Worm (Caenorhabditis elegans) whole organism, L1 larva: ENCODE measurements around the gene F20D6.12.

Source experiments
- Y116A8C.19 ChIP-seq: sonication (generic microtip); optimal IDR thresholded peaks from 2 replicates; lab custom pipeline; 2016; ENCODE audit warnings: missing compliant biosample characterization, missing genetic modification characterization, borderline replicate concordance
- ama-1 ChIP-seq: fragments of 150-350 bp; optimal IDR thresholded peaks from 2 replicates; lab custom pipeline; 2014
- blmp-1 ChIP-seq: fragments of 150-350 bp; optimal IDR thresholded peaks from 2 replicates; lab custom pipeline; 2014; ENCODE audit warnings: missing biosample characterization, missing genetic modification characterization
- ceh-63 ChIP-seq: fragments of 200-800 bp; sonication (Bioruptor generic); optimal IDR thresholded peaks from 2 replicates; lab custom pipeline; 2018; ENCODE audit warnings: mild to moderate bottlenecking, missing genetic modification characterization, missing compliant biosample characterization
- ceh-8 ChIP-seq: fragments of 200-800 bp; sonication (Bioruptor generic); optimal IDR thresholded peaks from 2 replicates; lab custom pipeline; 2018; ENCODE audit warnings: mild to moderate bottlenecking, missing genetic modification characterization, moderate library complexity, missing compliant biosample characterization
- ceh-82 ChIP-seq, 3 experiments: fragments of 150-350 bp in 1 of 3; sonication (generic microtip) in 2 of 3; optimal IDR thresholded peaks; 2 replicates each; lab custom pipeline; 2014 to 2017; ENCODE audit warnings: missing biosample characterization in 3 of 3, missing genetic modification characterization in 3 of 3
- ceh-90 ChIP-seq: sonication (generic microtip); optimal IDR thresholded peaks from 2 replicates; lab custom pipeline; 2016; ENCODE audit warnings: missing genetic modification characterization, missing compliant biosample characterization
- ces-1 ChIP-seq: fragments of 150-350 bp; optimal IDR thresholded peaks from 2 replicates; lab custom pipeline; 2014; ENCODE audit warnings: missing biosample characterization, missing genetic modification reagents, missing genetic modification characterization
- efl-1 ChIP-seq, 4 experiments: fragments of 150-350 bp; optimal IDR thresholded peaks in 3 of 4; peaks in 1 of 4; 1 replicate in 1 of 4; 2 replicates in 3 of 4; lab custom pipeline; 2014; ENCODE audit warnings: missing biosample characterization in 2 of 4, missing genetic modification characterization in 2 of 4, missing genetic modification reagents in 2 of 4
- efl-3 ChIP-seq: fragments of 200-800 bp; sonication (Bioruptor generic); optimal IDR thresholded peaks from 2 replicates; lab custom pipeline; 2018; ENCODE audit warnings: mild to moderate bottlenecking, missing genetic modification characterization, missing compliant biosample characterization
- egl-13 ChIP-seq: sonication (generic microtip); optimal IDR thresholded peaks from 2 replicates; lab custom pipeline; 2016; ENCODE audit warnings: missing genotype, missing genetic modification reagents, missing genetic modification characterization, missing compliant biosample characterization
- elt-3 ChIP-seq, 6 experiments: fragments of 150-350 bp in 1 of 6; sonication (generic microtip); optimal IDR thresholded peaks; 2 replicates each; lab custom pipeline; 2017 to 2018; ENCODE audit warnings: missing biosample characterization in 6 of 6, missing genetic modification characterization in 6 of 6, inconsistent platforms in 1 of 6
- ets-5 ChIP-seq: fragments of 200-800 bp; sonication (Bioruptor generic); IDR thresholded peaks from 2 replicates; pipeline ENCODE4 v1.3.6; 2022; ENCODE audit warnings: missing genetic modification characterization, missing compliant biosample characterization
- fkh-10 ChIP-seq: sonication (generic microtip); optimal IDR thresholded peaks from 2 replicates; lab custom pipeline; 2017; ENCODE audit warnings: missing biosample characterization, missing genetic modification reagents, missing genetic modification characterization
- fkh-8 ChIP-seq: sonication (generic microtip); optimal IDR thresholded peaks from 2 replicates; lab custom pipeline; 2016; ENCODE audit warnings: mild to moderate bottlenecking, missing genetic modification characterization, missing compliant biosample characterization
- irx-1 ChIP-seq: sonication (generic microtip); optimal IDR thresholded peaks from 2 replicates; lab custom pipeline; 2016; ENCODE audit warnings: missing genetic modification characterization, missing compliant biosample characterization
- jun-1 ChIP-seq: fragments of 150-350 bp; optimal IDR thresholded peaks from 2 replicates; lab custom pipeline; 2014; ENCODE audit warnings: missing biosample characterization, missing genetic modification reagents, missing genetic modification characterization
- lin-15B ChIP-seq: fragments of 150-350 bp; sonication (generic microtip); optimal IDR thresholded peaks from 3 replicates; lab custom pipeline; 2014; ENCODE audit warnings: missing biosample characterization, missing genetic modification characterization
- lin-35 ChIP-seq, 2 experiments: fragments of 150-350 bp; optimal IDR thresholded peaks; 2 replicates each; lab custom pipeline; 2014; ENCODE audit warnings: missing biosample characterization in 2 of 2, missing genetic modification characterization in 2 of 2, missing genetic modification reagents in 2 of 2
- lir-3 ChIP-seq: sonication (generic microtip); optimal IDR thresholded peaks from 2 replicates; lab custom pipeline; 2016; ENCODE audit warnings: mild to moderate bottlenecking, missing genetic modification characterization, moderate library complexity, missing compliant biosample characterization; ENCODE audit not compliant: poor library complexity
- lsy-2 ChIP-seq, 2 experiments: fragments of 150-350 bp; optimal IDR thresholded peaks; 2 replicates each; lab custom pipeline; 2014; ENCODE audit warnings: missing biosample characterization in 2 of 2, missing genetic modification characterization in 2 of 2
- mab-9 ChIP-seq: fragments of 200-800 bp; sonication (Bioruptor generic); IDR thresholded peaks from 2 replicates; pipeline ENCODE4 v1.3.6; 2022; ENCODE audit warnings: missing genetic modification reagents, missing genetic modification characterization, missing compliant biosample characterization
- mef-2 ChIP-seq: fragments of 150-350 bp; optimal IDR thresholded peaks from 2 replicates; lab custom pipeline; 2014; ENCODE audit warnings: missing biosample characterization, missing genetic modification characterization
- mep-1 ChIP-seq: fragments of 150-350 bp; optimal IDR thresholded peaks from 2 replicates; lab custom pipeline; 2014; ENCODE audit warnings: missing biosample characterization, missing genetic modification characterization
- nhr-11 ChIP-seq: fragments of 150-350 bp; optimal IDR thresholded peaks from 2 replicates; lab custom pipeline; 2014; ENCODE audit warnings: missing biosample characterization, missing genetic modification characterization
- nhr-19 ChIP-seq: fragments of 200-800 bp; sonication (Bioruptor generic); conservative IDR thresholded peaks from 2 replicates; pipeline ENCODE4 v1.3.6; 2022; ENCODE audit warnings: missing genetic modification characterization, missing compliant biosample characterization
- nhr-237 ChIP-seq: fragments of 150-350 bp; optimal IDR thresholded peaks from 2 replicates; lab custom pipeline; 2014; ENCODE audit warnings: missing biosample characterization, missing genetic modification characterization
- nhr-47 ChIP-seq: sonication (generic microtip); optimal IDR thresholded peaks from 2 replicates; lab custom pipeline; 2016; ENCODE audit warnings: mild to moderate bottlenecking, missing genetic modification characterization, moderate library complexity, missing compliant biosample characterization
- nhr-76 ChIP-seq: sonication (generic microtip); optimal IDR thresholded peaks from 2 replicates; lab custom pipeline; 2017; ENCODE audit warnings: missing biosample characterization, missing genetic modification characterization
- nhr-77 ChIP-seq: fragments of 150-350 bp; optimal IDR thresholded peaks from 2 replicates; lab custom pipeline; 2014; ENCODE audit warnings: missing biosample characterization, missing genetic modification characterization
- pax-3 ChIP-seq: fragments of 200-800 bp; sonication (Bioruptor generic); optimal IDR thresholded peaks from 2 replicates; lab custom pipeline; 2018; ENCODE audit warnings: mild to moderate bottlenecking, missing genetic modification characterization, moderate library complexity, missing compliant biosample characterization
- skn-1 ChIP-seq: fragments of 150-350 bp; optimal IDR thresholded peaks from 2 replicates; lab custom pipeline; 2014; ENCODE audit warnings: missing biosample characterization, missing genetic modification characterization
- snpc-4 ChIP-seq: fragments of 150-350 bp; optimal IDR thresholded peaks from 2 replicates; lab custom pipeline; 2014; ENCODE audit warnings: missing biosample characterization, missing genetic modification characterization
- snu-23 ChIP-seq: sonication (generic microtip); optimal IDR thresholded peaks from 2 replicates; lab custom pipeline; 2016; ENCODE audit warnings: missing genetic modification characterization, missing compliant biosample characterization
- sptf-1 ChIP-seq: fragments of 150-350 bp; optimal IDR thresholded peaks from 2 replicates; lab custom pipeline; 2014; ENCODE audit warnings: missing biosample characterization, missing genetic modification characterization
- sup-37 ChIP-seq: fragments of 200-800 bp; sonication (Bioruptor generic); optimal IDR thresholded peaks from 2 replicates; lab custom pipeline; 2018; ENCODE audit warnings: mild to moderate bottlenecking, missing genetic modification characterization, missing compliant biosample characterization
- swsn-7 ChIP-seq: sonication (generic microtip); optimal IDR thresholded peaks from 2 replicates; lab custom pipeline; 2016; ENCODE audit warnings: missing genetic modification characterization, missing compliant biosample characterization
- tbx-2 ChIP-seq: sonication (generic microtip); optimal IDR thresholded peaks from 2 replicates; lab custom pipeline; 2016; ENCODE audit warnings: missing genetic modification characterization, missing compliant biosample characterization
- unc-30 ChIP-seq: sonication (generic microtip); optimal IDR thresholded peaks from 2 replicates; lab custom pipeline; 2017; ENCODE audit warnings: missing biosample characterization, missing genetic modification characterization
- unc-98 ChIP-seq: fragments of 200-800 bp; sonication (Bioruptor generic); IDR thresholded peaks from 2 replicates; pipeline ENCODE4 v1.3.6; 2022; ENCODE audit warnings: missing genetic modification characterization, missing compliant biosample characterization
- xbp-1 ChIP-seq: sonication (generic microtip); optimal IDR thresholded peaks from 2 replicates; lab custom pipeline; 2016; ENCODE audit warnings: missing genetic modification characterization, missing compliant biosample characterization

The F20D6.12 gene

DNA sequence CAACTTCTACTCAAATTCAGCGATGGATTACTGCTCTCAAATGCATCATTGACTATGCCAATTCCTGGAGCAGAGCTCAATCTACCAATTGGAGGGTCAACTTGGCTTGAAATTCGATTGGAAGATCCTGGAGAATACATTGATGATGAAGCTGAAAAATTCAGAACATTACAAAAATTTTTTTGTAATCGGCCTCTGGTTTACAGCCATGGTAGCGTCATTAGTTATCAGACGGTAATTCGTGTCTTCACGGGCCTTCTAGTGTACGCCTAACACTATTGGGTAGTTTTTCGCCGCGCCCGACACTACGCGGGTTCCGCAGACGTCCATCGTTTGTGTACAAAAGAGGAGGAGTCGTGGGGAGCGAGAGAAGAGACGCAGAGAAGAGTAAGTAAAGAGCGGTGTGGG lies 38.8 kb upstream of the F20D6.12 start (continued):
- no peak for TF ChIP-seq ets-5 (GFP tag; lab: Robert Waterston, UW)
- TF ChIP-seq jun-1 (tag; lab: Kevin White, UChicago), result peak; percentile 73
- TF ChIP-seq tbx-2, result peak; percentile 84
- TF ChIP-seq ceh-63, result no peak
- TF ChIP-seq mef-2 (tag; lab: Kevin White, UChicago), result no peak
- TF ChIP-seq mep-1 (tag; lab: Kevin White, UChicago), result peak; percentile 79
- TF ChIP-seq nhr-19 (GFP tag; lab: Robert Waterston, UW), result peak; percentile 93
- peak; percentile 95 for TF ChIP-seq swsn-7
- peak; percentile 53 to 69 for TF ChIP-seq lin-35 (GFP tag; optimal IDR thresholded peaks at IDR 0.05; lab: Kevin White, UChicago)
- peak; percentile 14 for TF ChIP-seq nhr-11
- TF ChIP-seq ceh-90 (tag; lab: Kevin White, UChicago), result no peak
- TF ChIP-seq Y116A8C.19, result no peak
- no peak for TF ChIP-seq sptf-1 (tag; lab: Kevin White, UChicago)
- peak; percentile 42 for TF ChIP-seq lin-15B (tag; lab: Kevin White, UChicago)
- TF ChIP-seq ces-1, result no peak
- TF ChIP-seq ceh-82 (tag; optimal IDR thresholded peaks at IDR 0.05; lab: Kevin White, UChicago), result peak; percentile 75 to 90 (median 85)
- TF ChIP-seq snpc-4, result peak; percentile 99
- TF ChIP-seq elt-3 (tag; optimal IDR thresholded peaks at IDR 0.05; lab: Kevin White, UChicago), result peak; percentile 8 to 46 (median 25)
- TF ChIP-seq fkh-8 (tag; lab: Kevin White, UChicago), result peak; percentile 53
- TF ChIP-seq unc-98 (GFP tag; lab: Robert Waterston, UW), result peak; percentile 50; the same call in 1 of the 2 replicates
- peak; percentile 86 for TF ChIP-seq xbp-1 (tag; lab: Kevin White, UChicago)
- TF ChIP-seq ama-1 (lab: Kevin White, UChicago), result peak; percentile 94
- TF ChIP-seq lir-3, result peak; percentile 58
- peak; percentile 84 for TF ChIP-seq nhr-77
- peak; percentile 45 for TF ChIP-seq efl-3
- peak; percentile 90 for TF ChIP-seq nhr-47 (tag; lab: Kevin White, UChicago)
- peak; percentile 54 for TF ChIP-seq egl-13
- TF ChIP-seq snu-23 (GFP tag; lab: Kevin White, UChicago), result peak; percentile 92
- no peak for TF ChIP-seq fkh-10 (GFP tag; lab: Kevin White, UChicago)
- TF ChIP-seq blmp-1 (tag; lab: Kevin White, UChicago), result no peak
- TF ChIP-seq lsy-2 (tag; optimal IDR thresholded peaks at IDR 0.05; lab: Kevin White, UChicago), result peak; percentile 58 to 78
- no peak for TF ChIP-seq mab-9 (GFP tag; lab: Robert Waterston, UW)
- TF ChIP-seq skn-1, result peak; percentile 39
- TF ChIP-seq irx-1 (tag; lab: Kevin White, UChicago), result peak; percentile 81
- TF ChIP-seq ceh-8 (GFP tag; lab: Kevin White, UChicago), result no peak

DNA sequence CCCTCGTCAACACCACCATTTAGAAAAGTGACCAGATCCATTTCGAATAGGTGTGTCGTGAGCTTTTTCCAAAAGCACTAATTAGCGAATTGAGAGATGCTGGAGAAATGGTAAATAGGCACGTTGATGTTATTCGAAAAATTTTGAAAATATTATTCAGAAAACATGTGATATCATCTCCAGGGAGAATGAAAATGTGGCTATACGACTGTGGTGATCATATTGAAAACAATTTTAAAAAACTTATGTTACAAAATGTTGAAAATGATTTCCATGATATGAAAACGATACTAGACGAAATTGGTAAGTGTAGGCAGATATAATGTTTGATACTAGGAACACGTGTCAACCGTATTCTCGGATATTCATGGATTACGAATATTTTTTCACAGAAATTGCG lies 36.9 kb upstream of the F20D6.12 start, which contains the start of gene K07C11.10:
Gene K07C11.10, minus strand, starts transcription at position 101 of the 400 bp plus-strand sequence.
- TF ChIP-seq nhr-237 (no peak), fkh-8 (tag; lab: Kevin White, UChicago) (peak; percentile 43), unc-30 (tag; lab: Kevin White, UChicago) (no peak), pax-3 (tag; lab: Kevin White, UChicago) (no peak), sup-37 (no peak), nhr-76 (no peak), mep-1 (tag; lab: Kevin White, UChicago) (no peak)

DNA sequence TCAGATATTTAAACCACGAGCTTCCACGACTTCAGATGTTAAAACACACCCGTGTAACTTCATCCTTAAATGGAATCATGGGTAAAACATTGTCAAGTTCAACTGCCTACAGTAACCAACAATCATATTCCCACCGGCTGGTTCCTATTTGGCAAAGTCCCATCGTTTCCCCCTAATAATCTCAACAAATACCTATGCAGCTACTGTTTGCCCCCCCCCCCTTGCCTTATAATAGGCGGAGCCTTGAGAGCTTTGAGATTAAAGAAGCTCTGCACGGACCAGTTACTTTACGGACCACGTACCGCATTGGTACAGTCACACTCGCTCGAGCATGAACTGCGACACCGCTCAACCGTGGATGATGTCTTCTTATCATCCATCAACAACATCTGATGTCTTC lies 34.7 kb upstream of the F20D6.12 start, which contains the start of gene pax-1:
Gene pax-1, plus strand, starts transcription at position 301 of the 400 bp plus-strand sequence.
- no peak for TF ChIP-seq efl-1 (optimal IDR thresholded peaks at IDR 0.05; lab: Kevin White, UChicago)
- TF ChIP-seq efl-1 (GFP tag; optimal IDR thresholded peaks at IDR 0.05 in 1 of 2; lab: Kevin White, UChicago), result peak in 1 of 2 experiments; percentile 36
- TF ChIP-seq elt-3 (tag; optimal IDR thresholded peaks at IDR 0.05; lab: Kevin White, UChicago), result no peak
- no peak for TF ChIP-seq egl-13
- TF ChIP-seq unc-98 (GFP tag; lab: Robert Waterston, UW), result no peak
